Worm (Caenorhabditis elegans) whole organism, L4/young adult: Measurements from ENCODE around the gene exc-5.

Experiments
- W03F9.2 ChIP-seq: fragments of 150-350 bp; optimal IDR thresholded peaks from 2 replicates; lab custom pipeline; 2014; ENCODE audit warnings: missing biosample characterization, missing genetic modification characterization
- dao-5 ChIP-seq: sonication (generic microtip); optimal IDR thresholded peaks from 2 replicates; lab custom pipeline; 2016; ENCODE audit warnings: missing genotype, missing genetic modification characterization, moderate library complexity, missing compliant biosample characterization
- him-1 ChIP-seq: sonication (generic microtip); optimal IDR thresholded peaks from 2 replicates; lab custom pipeline; 2016; ENCODE audit warnings: missing genotype, missing genetic modification reagents, missing genetic modification characterization, missing compliant biosample characterization

ce11 chrIV:8822598-8822997 is 9.1 kb upstream of the exc-5 start:
- no peak for TF ChIP-seq dao-5 (tag; lab: Kevin White, UChicago)
- TF ChIP-seq him-1 = no peak
- no peak for TF ChIP-seq W03F9.2 (tag; lab: Kevin White, UChicago)
